Fruit fly (Drosophila melanogaster) whole organism, prepupa: Measurements from ENCODE around the gene Gr93d.

Experiments used
- CG10631 ChIP-seq: fragments of 200-800 bp; sonication (Bioruptor generic); optimal IDR thresholded peaks from 2 replicates; lab custom pipeline; 2016; ENCODE audit warnings: missing biosample characterization, missing genetic modification characterization
- CG10669 ChIP-seq: fragments of 200-800 bp; sonication (Bioruptor generic); optimal IDR thresholded peaks from 3 replicates; lab custom pipeline; 2018; ENCODE audit warnings: missing biosample characterization, mild to moderate bottlenecking, missing genetic modification characterization, moderate library complexity
- CG11294 ChIP-seq: fragments of 200-800 bp; sonication (Bioruptor generic); IDR thresholded peaks from 2 replicates; pipeline ENCODE4 v1.3.6; 2022; ENCODE audit warnings: missing biosample characterization, missing genetic modification characterization
- CG11762 ChIP-seq: fragments of 200-800 bp; sonication (Bioruptor generic); optimal IDR thresholded peaks from 3 replicates; lab custom pipeline; 2016; ENCODE audit warnings: missing biosample characterization, missing genetic modification characterization; ENCODE audit not compliant: insufficient read depth
- CG11902 ChIP-seq: fragments of 200-800 bp; sonication (Bioruptor generic); optimal IDR thresholded peaks from 3 replicates; lab custom pipeline; 2016; ENCODE audit warnings: missing biosample characterization, missing genetic modification characterization
- CG15336 ChIP-seq: fragments of 200-800 bp; sonication (Bioruptor generic); IDR thresholded peaks from 2 replicates; pipeline ENCODE4 v1.3.6; 2022; ENCODE audit warnings: missing biosample characterization, missing genetic modification characterization
- CG3032 ChIP-seq: fragments of 200-800 bp; optimal IDR thresholded peaks from 2 replicates; lab custom pipeline; 2019; ENCODE audit warnings: missing biosample characterization, mild to moderate bottlenecking, missing genetic modification characterization, moderate library complexity
- CG31627 ChIP-seq: fragments of 200-800 bp; sonication (Bioruptor generic); optimal IDR thresholded peaks from 3 replicates; lab custom pipeline; 2016; ENCODE audit warnings: missing biosample characterization, missing genetic modification characterization
- CG32006 ChIP-seq: fragments of 200-800 bp; sonication (Bioruptor generic); optimal IDR thresholded peaks from 3 replicates; lab custom pipeline; 2017; ENCODE audit warnings: missing biosample characterization, mild to moderate bottlenecking, missing genetic modification characterization
- CG34406 ChIP-seq: fragments of 200-800 bp; sonication (Bioruptor generic); optimal IDR thresholded peaks from 3 replicates; lab custom pipeline; 2016; ENCODE audit warnings: missing biosample characterization, missing genetic modification characterization
- CG3919 ChIP-seq: fragments of 200-800 bp; sonication (Bioruptor generic); optimal IDR thresholded peaks from 3 replicates; lab custom pipeline; 2016; ENCODE audit warnings: missing biosample characterization, missing genetic modification characterization
- CG4318 ChIP-seq: fragments of 200-800 bp; sonication (Bioruptor generic); optimal IDR thresholded peaks from 3 replicates; lab custom pipeline; 2017; ENCODE audit warnings: missing biosample characterization, mild to moderate bottlenecking, missing genetic modification characterization
- CG6276 ChIP-seq: fragments of 200-800 bp; sonication (Bioruptor generic); optimal IDR thresholded peaks from 2 replicates; lab custom pipeline; 2017; ENCODE audit warnings: missing biosample characterization, mild to moderate bottlenecking, missing genetic modification characterization
- CG6792 ChIP-seq: fragments of 200-800 bp; sonication (Bioruptor generic); optimal IDR thresholded peaks from 3 replicates; lab custom pipeline; 2016; ENCODE audit warnings: missing biosample characterization, missing genetic modification characterization
- CG6808 ChIP-seq: fragments of 200-800 bp; sonication (Bioruptor generic); optimal IDR thresholded peaks from 3 replicates; lab custom pipeline; 2017; ENCODE audit warnings: missing biosample characterization, missing genetic modification characterization, mild to moderate bottlenecking, moderate library complexity, missing genetic modification reagents
- CG6854 ChIP-seq: fragments of 200-800 bp; sonication (Bioruptor generic); optimal IDR thresholded peaks from 2 replicates; lab custom pipeline; 2017; ENCODE audit warnings: missing biosample characterization, mild to moderate bottlenecking, missing genetic modification characterization
- CG7368 ChIP-seq: fragments of 200-800 bp; sonication (Bioruptor generic); optimal IDR thresholded peaks from 3 replicates; lab custom pipeline; 2016; ENCODE audit warnings: missing biosample characterization, missing genetic modification characterization
- CG8319 ChIP-seq: fragments of 200-800 bp; sonication (Bioruptor generic); optimal IDR thresholded peaks from 3 replicates; lab custom pipeline; 2016; ENCODE audit warnings: missing biosample characterization, missing genetic modification characterization
- CG8632 ChIP-seq: fragments of 200-800 bp; sonication (Bioruptor generic); optimal IDR thresholded peaks from 3 replicates; lab custom pipeline; 2016; ENCODE audit warnings: missing biosample characterization, missing genetic modification characterization
- CG9139 ChIP-seq: fragments of 200-800 bp; sonication (Bioruptor generic); optimal IDR thresholded peaks from 3 replicates; lab custom pipeline; 2017; ENCODE audit warnings: missing biosample characterization, mild to moderate bottlenecking, missing genetic modification characterization
- Eip75B ChIP-seq: fragments of 200-800 bp; sonication (Bioruptor generic); optimal IDR thresholded peaks from 3 replicates; lab custom pipeline; 2016; ENCODE audit warnings: missing biosample characterization, missing genetic modification characterization
- Eip78C ChIP-seq: fragments of 200-800 bp; sonication (Bioruptor generic); peaks from one replicate; lab custom pipeline; 2016; ENCODE audit warnings: missing biosample characterization, missing genetic modification characterization
- Ets21C ChIP-seq: fragments of 200-800 bp; sonication (Bioruptor generic); optimal IDR thresholded peaks from 3 replicates; lab custom pipeline; 2016; ENCODE audit warnings: missing biosample characterization, missing genetic modification characterization
- Ets96B ChIP-seq: fragments of 200-800 bp; optimal IDR thresholded peaks from 2 replicates; lab custom pipeline; 2019; ENCODE audit warnings: missing biosample characterization, mild to moderate bottlenecking, missing genetic modification characterization, moderate library complexity
- Gug ChIP-seq: fragments of 200-800 bp; sonication (Bioruptor generic); IDR thresholded peaks from 2 replicates; pipeline ENCODE4 v1.3.6; 2022; ENCODE audit warnings: missing biosample characterization, missing genetic modification characterization
- Hr38 ChIP-seq: sonication (Bioruptor generic); optimal IDR thresholded peaks from 2 replicates; lab custom pipeline; 2016; ENCODE audit warnings: missing biosample characterization, missing genetic modification characterization
- Hr39 ChIP-seq: fragments of 200-800 bp; sonication (Bioruptor generic); optimal IDR thresholded peaks from 2 replicates; lab custom pipeline; 2016; ENCODE audit warnings: missing biosample characterization, missing genetic modification characterization
- Lpt ChIP-seq: fragments of 200-800 bp; sonication (Bioruptor generic); optimal IDR thresholded peaks from 3 replicates; lab custom pipeline; 2016; ENCODE audit warnings: missing biosample characterization, missing genetic modification characterization
- Met ChIP-seq: fragments of 200-800 bp; sonication (Bioruptor generic); optimal IDR thresholded peaks from 3 replicates; lab custom pipeline; 2016; ENCODE audit warnings: missing biosample characterization, missing genetic modification characterization
- OdsH ChIP-seq: fragments of 200-800 bp; sonication (Bioruptor generic); optimal IDR thresholded peaks from 3 replicates; lab custom pipeline; 2016; ENCODE audit warnings: missing biosample characterization, missing genetic modification characterization
- Smox ChIP-seq: fragments of 200-800 bp; sonication (Bioruptor generic); optimal IDR thresholded peaks from 3 replicates; lab custom pipeline; 2016; ENCODE audit warnings: missing biosample characterization, missing genetic modification characterization
- Sox102F ChIP-seq: fragments of 200-800 bp; sonication (Bioruptor generic); optimal IDR thresholded peaks from 2 replicates; lab custom pipeline; 2016; ENCODE audit warnings: missing biosample characterization, mild to moderate bottlenecking, missing genetic modification characterization
- Sox14 ChIP-seq: fragments of 200-800 bp; sonication (Bioruptor generic); optimal IDR thresholded peaks from 3 replicates; lab custom pipeline; 2016; ENCODE audit warnings: missing biosample characterization, missing genetic modification characterization
- Sox15 ChIP-seq: fragments of 200-800 bp; sonication (Bioruptor generic); optimal IDR thresholded peaks from 3 replicates; lab custom pipeline; 2016; ENCODE audit warnings: missing biosample characterization, missing genetic modification characterization
- achi ChIP-seq: fragments of 200-800 bp; sonication (Bioruptor generic); optimal IDR thresholded peaks from 3 replicates; lab custom pipeline; 2016; ENCODE audit warnings: missing biosample characterization, missing genetic modification characterization
- dac ChIP-seq: fragments of 200-800 bp; sonication (Bioruptor generic); optimal IDR thresholded peaks from 2 replicates; lab custom pipeline; 2017; ENCODE audit warnings: missing biosample characterization, mild to moderate bottlenecking, missing genetic modification characterization
- dsx ChIP-seq: fragments of 200-800 bp; optimal IDR thresholded peaks from 3 replicates; lab custom pipeline; 2019; ENCODE audit warnings: missing biosample characterization, mild to moderate bottlenecking, missing genetic modification characterization, moderate library complexity; ENCODE audit not compliant: poor library complexity, severe bottlenecking
- eg ChIP-seq: fragments of 200-800 bp; sonication (Bioruptor generic); IDR thresholded peaks from 3 replicates; pipeline ENCODE4 v1.3.6; 2022; ENCODE audit warnings: missing biosample characterization, missing genetic modification characterization
- esn ChIP-seq: fragments of 200-800 bp; sonication (Bioruptor generic); optimal IDR thresholded peaks from 2 replicates; lab custom pipeline; 2016; ENCODE audit warnings: missing biosample characterization, mild to moderate bottlenecking, missing genetic modification characterization, moderate library complexity
- fd59A ChIP-seq: fragments of 200-800 bp; sonication (Bioruptor generic); optimal IDR thresholded peaks from 2 replicates; lab custom pipeline; 2017; ENCODE audit warnings: missing biosample characterization, mild to moderate bottlenecking, missing genetic modification characterization, missing genetic modification reagents
- fd85E ChIP-seq: fragments of 200-800 bp; sonication (Bioruptor generic); optimal IDR thresholded peaks from 3 replicates; lab custom pipeline; 2016; ENCODE audit warnings: missing biosample characterization, missing genetic modification characterization
- fkh ChIP-seq: fragments of 200-800 bp; sonication (Bioruptor generic); optimal IDR thresholded peaks from 3 replicates; lab custom pipeline; 2017; ENCODE audit warnings: missing biosample characterization, mild to moderate bottlenecking, missing genetic modification characterization, moderate library complexity
- net ChIP-seq: fragments of 200-800 bp; sonication (Bioruptor generic); optimal IDR thresholded peaks from 3 replicates; lab custom pipeline; 2016; ENCODE audit warnings: missing biosample characterization, missing genetic modification characterization
- pdm3 ChIP-seq: fragments of 200-800 bp; sonication (Bioruptor generic); optimal IDR thresholded peaks from 3 replicates; lab custom pipeline; 2016; ENCODE audit warnings: missing biosample characterization, missing genetic modification characterization
- salr ChIP-seq, 2 experiments: fragments of 200-800 bp; sonication (Bioruptor generic); optimal IDR thresholded peaks; 3 replicates each; lab custom pipeline; 2016 to 2018; ENCODE audit warnings: missing biosample characterization in 2 of 2, missing genetic modification characterization in 2 of 2, mild to moderate bottlenecking in 1 of 2
- spab ChIP-seq: fragments of 200-800 bp; sonication (Bioruptor generic); optimal IDR thresholded peaks from 2 replicates; lab custom pipeline; 2017; ENCODE audit warnings: missing biosample characterization, mild to moderate bottlenecking, missing genetic modification characterization, missing genetic modification reagents
- ss ChIP-seq, 2 experiments: fragments of 200-800 bp; sonication (Bioruptor generic); optimal IDR thresholded peaks; 2 replicates in 1 of 2; 3 replicates in 1 of 2; lab custom pipeline; 2017 to 2018; ENCODE audit warnings: mild to moderate bottlenecking in 2 of 2, missing biosample characterization in 2 of 2, missing genetic modification characterization in 2 of 2, moderate library complexity in 1 of 2
- svp ChIP-seq: fragments of 200-800 bp; sonication (Bioruptor generic); peaks from one replicate; lab custom pipeline; 2016; ENCODE audit warnings: missing biosample characterization, missing genetic modification characterization
- topi ChIP-seq: fragments of 200-800 bp; sonication (Bioruptor generic); optimal IDR thresholded peaks from 3 replicates; lab custom pipeline; 2016; ENCODE audit warnings: missing biosample characterization, missing genetic modification characterization
- vri ChIP-seq: fragments of 200-800 bp; sonication (Bioruptor generic); optimal IDR thresholded peaks from 3 replicates; lab custom pipeline; 2016; ENCODE audit warnings: missing biosample characterization, mild to moderate bottlenecking, missing genetic modification characterization

Gene Gr93d

dm6 chr3R:21870158-21870971, 23.9 kb upstream of the Gr93d start, which contains the start of gene CG31431:
TSS of gene CG31431 (plus strand) at chr3R:21870681.
- peak; percentile 73 for TF ChIP-seq CG11762 (GFP tag; lab: Kevin White, UChicago)
- TF ChIP-seq CG6792 (GFP tag; lab: Kevin White, UChicago), result peak; percentile 65
- TF ChIP-seq CG31627 (GFP tag; lab: Kevin White, UChicago), result peak; percentile 56
- TF ChIP-seq CG7368, result peak; percentile 73
- peak; percentile 79 for TF ChIP-seq achi
- peak; percentile 57 for TF ChIP-seq CG34406 (GFP tag; lab: Kevin White, UChicago)
- TF ChIP-seq CG6808 (GFP tag; lab: Kevin White, UChicago), result peak; percentile 75
- TF ChIP-seq net (GFP tag; lab: Kevin White, UChicago), result peak; percentile 82
- peak; percentile 58 to 76 for TF ChIP-seq ss (GFP tag; optimal IDR thresholded peaks at IDR 0.05; lab: Kevin White, UChicago)
- peak; percentile 77 for TF ChIP-seq spab (GFP tag; lab: Kevin White, UChicago)
- peak; percentile 52 for TF ChIP-seq Met (GFP tag; lab: Kevin White, UChicago)
- no peak for TF ChIP-seq Smox
- TF ChIP-seq Sox14 (GFP tag; lab: Kevin White, UChicago), result peak; percentile 66
- peak; percentile 88 for TF ChIP-seq CG11294 (GFP tag; lab: Robert Waterston, UW)
- peak; percentile 87 for TF ChIP-seq Lpt
- peak; percentile 41 to 52 for TF ChIP-seq salr (GFP tag; optimal IDR thresholded peaks at IDR 0.05; lab: Kevin White, UChicago)
- peak; percentile 89 for TF ChIP-seq CG32006 (GFP tag; lab: Kevin White, UChicago)
- TF ChIP-seq vri (GFP tag; lab: Kevin White, UChicago), result peak; percentile 65
- peak; percentile 65 for TF ChIP-seq Hr39 (GFP tag; lab: Kevin White, UChicago)
- peak; percentile 90 for TF ChIP-seq CG15336 (GFP tag; lab: Robert Waterston, UW)
- TF ChIP-seq eg (GFP tag; lab: Robert Waterston, UW), result peak; percentile 95
- TF ChIP-seq Gug (GFP tag; lab: Robert Waterston, UW), result peak; percentile 93
- TF ChIP-seq Ets21C (GFP tag; lab: Kevin White, UChicago), result peak; percentile 19
- peak; percentile 66 for TF ChIP-seq svp (GFP tag; lab: Kevin White, UChicago)
- no peak for TF ChIP-seq fd85E (GFP tag; lab: Kevin White, UChicago)
- TF ChIP-seq CG6276 (GFP tag; lab: Kevin White, UChicago), result peak; percentile 86
- TF ChIP-seq CG8319, result peak; percentile 66
- TF ChIP-seq pdm3 (GFP tag; lab: Kevin White, UChicago), result peak; percentile 82
- TF ChIP-seq dsx (GFP tag; lab: Kevin White, UChicago), result peak; percentile 78
- TF ChIP-seq CG8632 (GFP tag; lab: Kevin White, UChicago), result peak; percentile 55
- peak; percentile 74 for TF ChIP-seq CG9139
- TF ChIP-seq CG4318 (GFP tag; lab: Kevin White, UChicago), result peak; percentile 68
- peak; percentile 93 for TF ChIP-seq Eip78C (GFP tag; lab: Kevin White, UChicago)
- TF ChIP-seq CG11902, result peak; percentile 63
- peak; percentile 88 for TF ChIP-seq CG3919 (GFP tag; lab: Kevin White, UChicago)
- peak; percentile 84 for TF ChIP-seq OdsH (GFP tag; lab: Kevin White, UChicago)
- TF ChIP-seq dac, result peak; percentile 30
- TF ChIP-seq topi (GFP tag; lab: Kevin White, UChicago), result peak; percentile 67
- TF ChIP-seq Eip75B, result peak; percentile 80
- TF ChIP-seq fd59A, result peak; percentile 75
- peak; percentile 62 for TF ChIP-seq Sox15 (GFP tag; lab: Kevin White, UChicago)
- peak; percentile 81 for TF ChIP-seq CG3032
- no peak for TF ChIP-seq CG6854 (GFP tag; lab: Kevin White, UChicago)
- peak; percentile 82 for TF ChIP-seq CG10669 (GFP tag; lab: Kevin White, UChicago)
- TF ChIP-seq fkh, result peak; percentile 97
- TF ChIP-seq Sox102F (GFP tag; lab: Kevin White, UChicago), result peak; percentile 37
- TF ChIP-seq Hr38 (GFP tag; lab: Kevin White, UChicago), result peak; percentile 36
- peak; percentile 61 for TF ChIP-seq esn
- TF ChIP-seq CG10631 (GFP tag; lab: Kevin White, UChicago), result peak; percentile 77
- peak; percentile 82 for TF ChIP-seq Ets96B
